Worm (Caenorhabditis elegans) whole organism, early embryonic: ENCODE data around the gene C37C3.1.

ENCODE experiments used
- F13C5.2 ChIP-seq: sonication (generic microtip); optimal IDR thresholded peaks from 2 replicates; lab custom pipeline; 2017; ENCODE audit warnings: mild to moderate bottlenecking, missing genetic modification characterization, inconsistent platforms, missing compliant biosample characterization
- aly-1 ChIP-seq: sonication (generic microtip); optimal IDR thresholded peaks from 2 replicates; lab custom pipeline; 2016; ENCODE audit warnings: missing genetic modification characterization, missing compliant biosample characterization
- ama-1 ChIP-seq: fragments of 150-350 bp; optimal IDR thresholded peaks from 2 replicates; lab custom pipeline; 2014
- ceh-13 ChIP-seq: fragments of 200-800 bp; sonication (Bioruptor generic); optimal IDR thresholded peaks from 2 replicates; lab custom pipeline; 2018; ENCODE audit warnings: mild to moderate bottlenecking, missing genetic modification characterization, missing compliant biosample characterization
- flt-1 ChIP-seq: fragments of 200-800 bp; sonication (Bioruptor generic); IDR thresholded peaks from 2 replicates; pipeline ENCODE4 v1.3.6; 2022; ENCODE audit warnings: missing genetic modification characterization, missing compliant biosample characterization
- hmg-4 ChIP-seq: fragments of 200-800 bp; sonication (Bioruptor generic); optimal IDR thresholded peaks from 2 replicates; lab custom pipeline; 2018; ENCODE audit warnings: mild to moderate bottlenecking, missing genetic modification characterization, missing compliant biosample characterization
- pes-1 ChIP-seq: fragments of 200-800 bp; sonication (Bioruptor generic); IDR thresholded peaks from 2 replicates; pipeline ENCODE4 v1.3.6; 2022; ENCODE audit warnings: missing genetic modification reagents, missing genetic modification characterization, missing compliant biosample characterization
- sea-1 ChIP-seq: fragments of 200-800 bp; sonication (Bioruptor generic); conservative IDR thresholded peaks from 2 replicates; pipeline ENCODE4 v1.3.6; 2022; ENCODE audit warnings: missing genetic modification characterization, missing compliant biosample characterization

- TF ChIP-seq ama-1 (lab: Kevin White, UChicago) = no peak
- TF ChIP-seq F13C5.2 (tag; lab: Kevin White, UChicago) = no peak
- no peak for TF ChIP-seq hmg-4
- no peak for TF ChIP-seq flt-1 (GFP tag; lab: Robert Waterston, UW)
- no peak for TF ChIP-seq pes-1 (GFP tag; lab: Robert Waterston, UW)
- TF ChIP-seq aly-1 = no peak
- TF ChIP-seq sea-1 (GFP tag; lab: Robert Waterston, UW) = no peak
- no peak for TF ChIP-seq ceh-13 (GFP tag; lab: Kevin White, UChicago)
Measured at ce11 chrV:7908431-7908830, 50.7 kb downstream of the C37C3.1 start.
